Worm (Caenorhabditis elegans) whole organism, early embryonic: ENCODE measurements around the gene F55C9.15.

Source experiments
- B0310.2 ChIP-seq: sonication (generic microtip); optimal IDR thresholded peaks from 2 replicates; lab custom pipeline; 2016; ENCODE audit warnings: mild to moderate bottlenecking, missing genetic modification characterization, missing compliant biosample characterization
- flt-1 ChIP-seq: fragments of 200-800 bp; sonication (Bioruptor generic); IDR thresholded peaks from 2 replicates; pipeline ENCODE4 v1.3.6; 2022; ENCODE audit warnings: missing genetic modification characterization, missing compliant biosample characterization
- hmg-4 ChIP-seq: fragments of 200-800 bp; sonication (Bioruptor generic); optimal IDR thresholded peaks from 2 replicates; lab custom pipeline; 2018; ENCODE audit warnings: mild to moderate bottlenecking, missing genetic modification characterization, missing compliant biosample characterization

DNA sequence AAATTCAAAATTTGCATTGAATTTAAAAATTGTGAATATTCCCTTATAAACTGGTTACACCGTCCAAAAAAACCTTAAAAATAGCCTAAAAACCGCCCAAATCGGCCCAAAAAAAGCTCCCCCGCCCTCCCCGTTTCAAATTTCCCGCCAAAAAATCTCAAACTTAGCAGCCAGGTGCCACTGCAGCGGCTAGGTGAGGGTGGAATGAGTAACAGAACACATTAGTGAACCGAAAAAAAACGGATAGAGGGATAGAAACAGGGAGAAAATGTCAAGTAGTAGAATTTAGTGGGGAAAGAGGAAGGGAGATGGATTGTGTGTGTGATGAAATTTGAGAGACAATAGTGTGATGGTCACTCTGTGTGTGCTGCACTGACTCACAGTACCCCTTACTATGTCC lies 45.1 kb upstream of the F55C9.15 start:
- no peak for TF ChIP-seq B0310.2 (tag; lab: Kevin White, UChicago)
- no peak for TF ChIP-seq hmg-4
- no peak for TF ChIP-seq flt-1
